Fruit fly (Drosophila melanogaster) whole organism, embryonic: ENCODE data around the gene BNIP3.
A peak's percentile ranks its signal among the peaks of the same experiment; 100 is the strongest.

Experiments
- Atf3 ChIP-seq: fragments of 200-800 bp; sonication (Bioruptor generic); optimal IDR thresholded peaks from 3 replicates; lab custom pipeline; 2016; ENCODE audit warnings: missing biosample characterization, missing genetic modification characterization
- Atf6 ChIP-seq: fragments of 200-800 bp; sonication (Bioruptor generic); IDR thresholded peaks from 2 replicates; pipeline ENCODE4 v1.3.6; 2022; ENCODE audit warnings: missing biosample characterization, missing genetic modification characterization
- Bgb ChIP-seq: fragments of 200-800 bp; sonication (Bioruptor generic); IDR thresholded peaks from 2 replicates; pipeline ENCODE4 v1.3.6; 2022; ENCODE audit warnings: missing biosample characterization, missing genetic modification characterization; ENCODE audit not compliant: partially characterized antibody
- Bteb2 ChIP-seq: fragments of 200-800 bp; sonication (Bioruptor generic); optimal IDR thresholded peaks from 2 replicates; lab custom pipeline; 2016; ENCODE audit warnings: missing biosample characterization, missing genetic modification characterization
- CG11504 ChIP-seq: fragments of 200-800 bp; sonication (Bioruptor generic); optimal IDR thresholded peaks from 3 replicates; lab custom pipeline; 2019; ENCODE audit warnings: missing biosample characterization, mild to moderate bottlenecking, missing genetic modification characterization, moderate library complexity
- CG12155 ChIP-seq: fragments of 200-800 bp; sonication (Bioruptor generic); optimal IDR thresholded peaks from 3 replicates; lab custom pipeline; 2016; ENCODE audit warnings: missing biosample characterization, missing genetic modification characterization
- CG12219 ChIP-seq: fragments of 200-800 bp; sonication (Bioruptor generic); optimal IDR thresholded peaks from 3 replicates; lab custom pipeline; 2018; ENCODE audit warnings: missing biosample characterization, mild to moderate bottlenecking, missing genetic modification characterization
- CG13624 ChIP-seq: fragments of 200-800 bp; sonication (Bioruptor generic); optimal IDR thresholded peaks from 2 replicates; lab custom pipeline; 2016; ENCODE audit warnings: missing biosample characterization, missing genetic modification characterization
- CG17359 ChIP-seq: fragments of 200-800 bp; sonication (Bioruptor generic); optimal IDR thresholded peaks from 3 replicates; lab custom pipeline; 2018; ENCODE audit warnings: missing biosample characterization, mild to moderate bottlenecking, missing genetic modification characterization, moderate library complexity
- CG17361 ChIP-seq: fragments of 200-800 bp; sonication (Bioruptor generic); IDR thresholded peaks from 3 replicates; pipeline ENCODE4 v1.3.6; 2022; ENCODE audit warnings: missing biosample characterization, missing genetic modification characterization
- CG34224 ChIP-seq: fragments of 200-800 bp; sonication (Bioruptor generic); IDR thresholded peaks from 3 replicates; pipeline ENCODE4 v1.3.6; 2022; ENCODE audit warnings: missing biosample characterization, missing genetic modification characterization; ENCODE audit not compliant: partially characterized antibody
- CG5953 ChIP-seq: fragments of 200-800 bp; sonication (Bioruptor generic); IDR thresholded peaks from 2 replicates; pipeline ENCODE4 v1.3.6; 2022; ENCODE audit warnings: missing biosample characterization, missing genetic modification characterization
- CG9727 ChIP-seq: fragments of 200-800 bp; sonication (Bioruptor generic); optimal IDR thresholded peaks from 3 replicates; lab custom pipeline; 2017; ENCODE audit warnings: missing biosample characterization, mild to moderate bottlenecking, missing genetic modification characterization
- CG9797 ChIP-seq: fragments of 200-800 bp; sonication (Bioruptor generic); optimal IDR thresholded peaks from 3 replicates; lab custom pipeline; 2018; ENCODE audit warnings: missing biosample characterization, mild to moderate bottlenecking, missing genetic modification characterization
- D ChIP-seq, 2 experiments: fragments of 200-800 bp in 1 of 2; fragments of >200 bp in 1 of 2; sonication (Bioruptor generic) in 1 of 2; optimal IDR thresholded peaks; 2 replicates in 1 of 2; 3 replicates in 1 of 2; lab custom pipeline; 2017; ENCODE audit warnings: mild to moderate bottlenecking in 1 of 2, missing biosample characterization in 1 of 2, missing genetic modification characterization in 1 of 2, missing genetic modification reagents in 1 of 2
- Dip2 ChIP-seq: fragments of 200-800 bp; sonication (Bioruptor generic); IDR thresholded peaks from 2 replicates; pipeline ENCODE4 v1.3.6; 2022; ENCODE audit warnings: missing biosample characterization, missing genetic modification characterization
- ERR ChIP-seq: fragments of 200-800 bp; sonication (Bioruptor generic); optimal IDR thresholded peaks from 2 replicates; lab custom pipeline; 2016; ENCODE audit warnings: missing biosample characterization, missing genetic modification characterization
- Eip74EF ChIP-seq, 2 experiments: fragments of 200-800 bp in 1 of 2; fragments of >200 bp in 1 of 2; sonication (Bioruptor generic) in 1 of 2; optimal IDR thresholded peaks; 2 replicates each; lab custom pipeline; 2017 to 2019; ENCODE audit warnings: missing biosample characterization in 2 of 2, missing genetic modification characterization in 2 of 2, mild to moderate bottlenecking in 1 of 2, moderate library complexity in 1 of 2
- Ets97D ChIP-seq: fragments of 200-800 bp; sonication (Bioruptor generic); optimal IDR thresholded peaks from 3 replicates; lab custom pipeline; 2016; ENCODE audit warnings: missing biosample characterization, missing genetic modification characterization
- Gsc ChIP-seq: fragments of 200-800 bp; sonication (Bioruptor generic); IDR thresholded peaks from 2 replicates; pipeline ENCODE4 v1.3.6; 2022; ENCODE audit warnings: missing biosample characterization, missing genetic modification characterization
- HHEX ChIP-seq: fragments of 200-800 bp; sonication (Bioruptor generic); optimal IDR thresholded peaks from 3 replicates; lab custom pipeline; 2017; ENCODE audit warnings: missing biosample characterization, mild to moderate bottlenecking, missing genetic modification characterization, missing genetic modification reagents
- HLH3B ChIP-seq: fragments of 200-800 bp; sonication (Bioruptor generic); IDR thresholded peaks from 2 replicates; pipeline ENCODE4 v1.3.6; 2022; ENCODE audit warnings: missing biosample characterization, missing genetic modification characterization
- HLH4C ChIP-seq: fragments of 200-800 bp; sonication (Bioruptor generic); IDR thresholded peaks from 3 replicates; pipeline ENCODE4 v1.3.6; 2022; ENCODE audit warnings: missing biosample characterization, missing genetic modification characterization; ENCODE audit not compliant: partially characterized antibody
- HLHmδ ChIP-seq: fragments of 200-800 bp; sonication (Bioruptor generic); optimal IDR thresholded peaks from 2 replicates; lab custom pipeline; 2018; ENCODE audit warnings: missing biosample characterization, mild to moderate bottlenecking, missing genetic modification characterization, moderate library complexity
- Hr51 ChIP-seq, 2 experiments: fragments of 200-800 bp; sonication (Bioruptor generic); optimal IDR thresholded peaks; 2 replicates in 1 of 2; 3 replicates in 1 of 2; lab custom pipeline; 2016 to 2018; ENCODE audit warnings: missing biosample characterization in 2 of 2, missing genetic modification characterization in 2 of 2, mild to moderate bottlenecking in 1 of 2, moderate library complexity in 1 of 2
- MBD-R2 ChIP-seq: fragments of 200-800 bp; sonication (Bioruptor generic); IDR thresholded peaks from 2 replicates; pipeline ENCODE4 v1.3.6; 2022; ENCODE audit warnings: missing biosample characterization, missing genetic modification characterization
- MESR4 ChIP-seq: fragments of 200-800 bp; sonication (Bioruptor generic); optimal IDR thresholded peaks from 2 replicates; lab custom pipeline; 2018; ENCODE audit warnings: missing biosample characterization, mild to moderate bottlenecking, missing genetic modification characterization, moderate library complexity
- Opbp ChIP-seq: fragments of 200-800 bp; sonication (Bioruptor generic); IDR thresholded peaks from 3 replicates; pipeline ENCODE4 v1.3.6; 2022; ENCODE audit warnings: missing biosample characterization, missing genetic modification characterization; ENCODE audit not compliant: partially characterized antibody
- Optix ChIP-seq: fragments of 200-800 bp; sonication (Bioruptor generic); IDR thresholded peaks from 3 replicates; pipeline ENCODE4 v1.3.6; 2022; ENCODE audit warnings: missing biosample characterization, missing genetic modification characterization
- Pdp1 ChIP-seq, 2 experiments: fragments of 200-800 bp; sonication (Bioruptor generic); optimal IDR thresholded peaks; 3 replicates each; lab custom pipeline; 2016; ENCODE audit warnings: missing biosample characterization in 2 of 2, missing genetic modification characterization in 2 of 2, mild to moderate bottlenecking in 1 of 2, moderate library complexity in 1 of 2
- Poxn ChIP-seq: fragments of 200-800 bp; sonication (Bioruptor generic); IDR thresholded peaks from 2 replicates; pipeline ENCODE4 v1.3.6; 2022; ENCODE audit warnings: missing biosample characterization, missing genetic modification characterization
- Scr ChIP-seq: fragments of 200-800 bp; sonication (Bioruptor generic); IDR thresholded peaks from 2 replicates; pipeline ENCODE4 v1.3.6; 2022; ENCODE audit warnings: missing biosample characterization, missing genetic modification characterization; ENCODE audit not compliant: partially characterized antibody
- cad ChIP-seq: fragments of >200 bp; optimal IDR thresholded peaks from 2 replicates; lab custom pipeline; 2017; ENCODE audit warnings: missing biosample characterization, missing genetic modification characterization
- crc ChIP-seq: fragments of 200-800 bp; sonication (Bioruptor generic); optimal IDR thresholded peaks from 2 replicates; lab custom pipeline; 2016; ENCODE audit warnings: missing biosample characterization, missing genetic modification characterization
- danr ChIP-seq: fragments of 200-800 bp; sonication (Bioruptor generic); IDR thresholded peaks from 2 replicates; pipeline ENCODE4 v1.3.6; 2022; ENCODE audit warnings: missing biosample characterization, missing genetic modification characterization
- dmrt11E ChIP-seq: fragments of 200-800 bp; sonication (Bioruptor generic); optimal IDR thresholded peaks from 3 replicates; lab custom pipeline; 2018; ENCODE audit warnings: missing biosample characterization, mild to moderate bottlenecking, missing genetic modification characterization, moderate library complexity
- ems ChIP-seq: fragments of 200-800 bp; sonication (Bioruptor generic); optimal IDR thresholded peaks from 3 replicates; lab custom pipeline; 2016; ENCODE audit warnings: missing biosample characterization, missing genetic modification characterization
- en ChIP-seq: fragments of 200-800 bp; sonication (Bioruptor generic); optimal IDR thresholded peaks from 2 replicates; lab custom pipeline; 2016; ENCODE audit warnings: missing biosample characterization, missing genetic modification characterization
- ewg ChIP-seq: fragments of 200-800 bp; sonication (Bioruptor generic); optimal IDR thresholded peaks from 3 replicates; lab custom pipeline; 2017; ENCODE audit warnings: mild to moderate bottlenecking, missing biosample characterization, missing genetic modification reagents, missing genetic modification characterization
- insv ChIP-seq, 2 experiments: fragments of 200-800 bp; sonication (Bioruptor generic); optimal IDR thresholded peaks; 3 replicates each; lab custom pipeline; 2016 to 2018; ENCODE audit warnings: missing biosample characterization in 2 of 2, missing genetic modification characterization in 2 of 2
- mam ChIP-seq: fragments of 200-800 bp; sonication (Bioruptor generic); optimal IDR thresholded peaks from 3 replicates; lab custom pipeline; 2016; ENCODE audit warnings: missing biosample characterization, missing genetic modification characterization
- peb ChIP-seq: fragments of 200-800 bp; sonication (Bioruptor generic); IDR thresholded peaks from 2 replicates; pipeline ENCODE4 v1.3.6; 2022; ENCODE audit warnings: missing biosample characterization, missing genetic modification characterization
- phol ChIP-seq: fragments of 200-800 bp; sonication (Bioruptor generic); optimal IDR thresholded peaks from 3 replicates; lab custom pipeline; 2018; ENCODE audit warnings: missing biosample characterization, mild to moderate bottlenecking, missing genetic modification characterization, moderate library complexity
- repo ChIP-seq: fragments of 200-800 bp; sonication (Bioruptor generic); optimal IDR thresholded peaks from 2 replicates; lab custom pipeline; 2016; ENCODE audit warnings: missing biosample characterization, missing genetic modification characterization
- rib ChIP-seq: fragments of 200-800 bp; sonication (Bioruptor generic); IDR thresholded peaks from 2 replicates; pipeline ENCODE4 v1.3.6; 2022; ENCODE audit warnings: missing biosample characterization, missing genetic modification characterization
- sug ChIP-seq: fragments of 200-800 bp; optimal IDR thresholded peaks from 2 replicates; lab custom pipeline; 2019; ENCODE audit warnings: missing biosample characterization, mild to moderate bottlenecking, missing genetic modification characterization, moderate library complexity
- tup ChIP-seq: fragments of 200-800 bp; sonication (Bioruptor generic); optimal IDR thresholded peaks from 2 replicates; lab custom pipeline; 2016; ENCODE audit warnings: missing biosample characterization, mild to moderate bottlenecking, missing genetic modification characterization, moderate library complexity
- zf30C ChIP-seq: fragments of 200-800 bp; sonication (Bioruptor generic); optimal IDR thresholded peaks from 3 replicates; lab custom pipeline; 2018; ENCODE audit warnings: missing biosample characterization, mild to moderate bottlenecking, missing genetic modification characterization
- zfh2 ChIP-seq: fragments of 200-800 bp; sonication (Bioruptor generic); optimal IDR thresholded peaks from 2 replicates; lab custom pipeline; 2016; ENCODE audit warnings: missing biosample characterization, missing genetic modification characterization

BNIP3 gene

DNA sequence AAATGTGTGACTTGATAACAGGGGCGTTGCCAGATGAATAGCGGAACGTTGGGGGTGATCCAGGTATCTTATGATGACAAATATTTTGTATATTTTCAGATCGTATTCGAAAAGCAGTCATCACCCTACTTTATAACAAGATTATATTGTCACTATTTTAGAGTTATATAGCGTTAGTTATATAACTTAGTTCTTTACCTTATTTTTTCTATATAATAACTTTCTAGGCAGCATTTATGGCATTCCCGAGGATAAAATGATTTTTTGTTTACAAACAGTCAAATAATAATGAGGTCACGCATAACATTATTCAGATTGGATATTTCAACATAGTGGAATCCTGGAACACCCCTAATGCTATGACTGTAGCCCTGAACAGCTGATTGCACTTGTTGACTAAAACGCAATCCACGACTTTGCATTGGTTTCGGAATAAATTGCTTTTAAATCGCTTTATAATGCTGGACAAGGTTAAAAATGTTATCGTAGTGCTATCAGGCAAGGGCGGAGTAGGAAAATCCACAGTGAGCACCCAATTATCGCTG lies 7.1 kb upstream of the BNIP3 start, which contains the start of gene Nubp2 (continued):
- TF ChIP-seq CG12219 (GFP tag; lab: Kevin White, UChicago) (peak; percentile 91), Poxn (GFP tag; lab: Robert Waterston, UW) (peak; percentile 81), zfh2 (GFP tag; lab: Kevin White, UChicago) (peak; percentile 96), ERR (GFP tag; lab: Kevin White, UChicago) (peak; percentile 72), HLH4C (GFP tag; lab: Robert Waterston, UW) (no peak), Bteb2 (GFP tag; lab: Kevin White, UChicago) (peak; percentile 94), ems (GFP tag; lab: Kevin White, UChicago) (peak; percentile 94), Gsc (GFP tag; lab: Robert Waterston, UW) (no peak; the same call in 1 of the 2 replicates), dmrt11E (tag; lab: Kevin White, UChicago) (peak; percentile 97), rib (peak; percentile 89), sug (tag; lab: Kevin White, UChicago) (peak; percentile 97), zf30C (peak; percentile 4), Ets97D (peak; percentile 84), CG12155 (GFP tag; lab: Kevin White, UChicago) (peak; percentile 96), Hr51 (GFP tag; optimal IDR thresholded peaks at IDR 0.05; lab: Kevin White, UChicago) (peak; percentile 92 to 95), CG17361 (GFP tag; lab: Robert Waterston, UW) (peak; percentile 99), phol (tag; lab: Kevin White, UChicago) (peak; percentile 98), danr (GFP tag; lab: Robert Waterston, UW) (peak; percentile 87), Dip2 (no peak; the same call in 1 of the 2 replicates), en (peak; percentile 63), CG9727 (GFP tag; lab: Kevin White, UChicago) (peak; percentile 96), CG17359 (tag; lab: Kevin White, UChicago) (peak; percentile 90), cad (GFP tag; lab: Kevin White, UChicago) (no peak), HHEX (GFP tag; lab: Kevin White, UChicago) (peak; percentile 94), crc (GFP tag; lab: Kevin White, UChicago) (peak; percentile 76), peb (GFP tag; lab: Robert Waterston, UW) (peak; percentile 83), Atf6 (GFP tag; lab: Robert Waterston, UW) (peak; percentile 94), repo (GFP tag; lab: Kevin White, UChicago) (peak; percentile 80), CG34224 (GFP tag; lab: Robert Waterston, UW) (no peak), HLHmδ (GFP tag; lab: Kevin White, UChicago) (no peak), ewg (peak; percentile 90), CG5953 (peak; percentile 65; the same call in 1 of the 2 replicates), CG9797 (GFP tag; lab: Kevin White, UChicago) (peak; percentile 40), CG13624 (GFP tag; lab: Kevin White, UChicago) (peak; percentile 92), MBD-R2 (GFP tag; lab: Robert Waterston, UW) (peak; percentile 81)
- TF ChIP-seq, all 482 proteins: peak for 427

DNA sequence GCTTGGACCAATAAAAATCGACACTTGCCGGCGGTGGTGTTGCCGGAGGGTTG lies 6.8 kb upstream of the BNIP3 start, which contains the start of gene Pss:
TSS of gene Pss (minus strand) at position 32 of the 53 bp plus-strand sequence.
- TF ChIP-seq cad (GFP tag; lab: Kevin White, UChicago) (peak; percentile 6), Pdp1 (GFP tag; optimal IDR thresholded peaks at IDR 0.05; lab: Kevin White, UChicago) (peak in 1 of 2 experiments; percentile 77), mam (no peak)

DNA sequence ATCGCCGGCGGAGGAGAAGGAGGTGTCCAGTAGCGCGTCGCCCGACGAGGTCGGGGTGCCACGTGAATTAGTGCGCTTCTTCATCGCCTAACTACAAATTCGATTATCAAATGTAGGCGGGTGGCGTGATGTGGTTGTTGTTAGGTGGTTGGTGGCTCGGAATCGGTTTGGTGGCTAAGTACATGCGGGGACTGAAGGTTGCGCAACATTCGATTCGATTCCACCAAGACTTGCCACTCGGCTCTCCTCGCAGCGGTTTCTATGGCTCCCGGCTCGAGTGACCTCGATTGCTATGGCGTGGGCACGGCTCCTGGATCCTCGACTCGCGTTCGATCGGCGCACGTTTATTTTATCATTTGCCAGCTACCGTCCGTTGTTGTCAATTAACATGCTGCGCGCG lies 6.5 kb upstream of the BNIP3 start:
- TF ChIP-seq D (optimal IDR thresholded peaks at IDR 0.05; lab: Kevin White, UChicago) = no peak
- TF ChIP-seq D (GFP tag; optimal IDR thresholded peaks at IDR 0.05; lab: Kevin White, UChicago) = no peak
- no peak for TF ChIP-seq Optix (GFP tag; lab: Robert Waterston, UW)
- no peak for TF ChIP-seq HLH3B
- peak; percentile 28; the same call in 1 of the 2 replicates for TF ChIP-seq Bgb (GFP tag; lab: Robert Waterston, UW)
- no peak for TF ChIP-seq tup (GFP tag; lab: Kevin White, UChicago)
- no peak for TF ChIP-seq Atf3
- TF ChIP-seq Scr (GFP tag; lab: Robert Waterston, UW) = peak; percentile 30; the same call in 1 of the 2 replicates
- 0 out of 3 replicates have a peak, but pooled peaks have one; percentile 6 for TF ChIP-seq Opbp (GFP tag; lab: Robert Waterston, UW)
- no peak for TF ChIP-seq Eip74EF (GFP tag; optimal IDR thresholded peaks at IDR 0.05; lab: Kevin White, UChicago)
- no peak for TF ChIP-seq insv (GFP tag; optimal IDR thresholded peaks at IDR 0.05; lab: Kevin White, UChicago)
- TF ChIP-seq CG11504 = no peak
- TF ChIP-seq MESR4 (GFP tag; lab: Kevin White, UChicago) = peak; percentile 56
